Fruit fly (Drosophila melanogaster): ENCODE data around the gene Odj.
A peak's percentile ranks its signal among the peaks of the same experiment; 100 is the strongest.

The Odj gene

DNA sequence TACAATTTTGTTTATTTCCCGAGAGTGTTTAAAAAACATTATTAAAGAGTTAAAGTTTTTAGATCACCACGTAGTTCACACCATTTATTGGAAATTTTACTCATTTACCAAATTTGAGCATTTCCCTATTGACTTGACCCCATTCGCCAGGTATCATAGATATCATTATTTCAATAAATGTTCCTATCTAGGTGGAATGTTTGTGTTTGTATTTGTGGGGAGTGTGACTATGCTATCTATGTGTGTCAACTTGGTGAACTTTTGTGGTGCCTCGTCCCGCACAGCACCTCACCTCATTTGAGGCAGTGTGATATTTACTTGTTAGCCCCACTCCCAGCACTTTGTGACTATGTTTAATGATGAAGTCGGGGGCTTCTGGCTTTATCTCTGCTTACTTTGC, 19.6 kb upstream of the Odj start:
- no peak for TF ChIP-seq Nf-YA (GFP tag; IDR thresholded peaks at IDR 0.05)
- TF ChIP-seq D19A (tag; optimal IDR thresholded peaks at IDR 0.05): peak; percentile 15
- no peak for TF ChIP-seq cas (GFP tag; IDR thresholded peaks at IDR 0.05)
- peak; percentile 51 for TF ChIP-seq CG3407 (GFP tag; optimal IDR thresholded peaks at IDR 0.05)
- TF ChIP-seq wek (GFP tag; optimal IDR thresholded peaks at IDR 0.05): peak; percentile 66
- no peak for TF ChIP-seq Awh (GFP tag; IDR thresholded peaks at IDR 0.05)
- peak; percentile 50 for TF ChIP-seq PHDP (tag; optimal IDR thresholded peaks at IDR 0.05)
- peak; percentile 3 for TF ChIP-seq kah (GFP tag; optimal IDR thresholded peaks at IDR 0.05)
- TF ChIP-seq lab (GFP tag; optimal IDR thresholded peaks at IDR 0.05): peak; percentile 32
- TF ChIP-seq gem (tag; optimal IDR thresholded peaks at IDR 0.05): peak; percentile 40
- no peak for TF ChIP-seq CG11456 (GFP tag; IDR thresholded peaks at IDR 0.05)
- TF ChIP-seq so (GFP tag; IDR thresholded peaks at IDR 0.05): peak; percentile 22; the same call in 1 of the 3 replicates
- TF ChIP-seq eve (GFP tag; optimal IDR thresholded peaks at IDR 0.05): peak in 1 of 2 experiments; percentile 53
- peak; percentile 82 for TF ChIP-seq fd64A (GFP tag; optimal IDR thresholded peaks at IDR 0.05)
- TF ChIP-seq CG13424 (tag; optimal IDR thresholded peaks at IDR 0.05): peak; percentile 18
- no peak for TF ChIP-seq CG11085 (GFP tag; IDR thresholded peaks at IDR 0.05)
- peak; percentile 28 for TF ChIP-seq CG31365 (tag; optimal IDR thresholded peaks at IDR 0.05)
- peak; percentile 60 for TF ChIP-seq CG2875 (GFP tag; optimal IDR thresholded peaks at IDR 0.05)
- peak; percentile 16 for TF ChIP-seq gsb-n (tag; optimal IDR thresholded peaks at IDR 0.05)
- TF ChIP-seq CG8388 (GFP tag; optimal IDR thresholded peaks at IDR 0.05): peak; percentile 18
- TF ChIP-seq CG1602 (GFP tag; optimal IDR thresholded peaks at IDR 0.05): no peak
- peak; percentile 41 for TF ChIP-seq sqz (GFP tag; optimal IDR thresholded peaks at IDR 0.05)
- no peak for TF ChIP-seq CG10654 (GFP tag; optimal IDR thresholded peaks at IDR 0.05)
- TF ChIP-seq CG14710 (tag; optimal IDR thresholded peaks at IDR 0.05): peak; percentile 37
- TF ChIP-seq otp (GFP tag; IDR thresholded peaks at IDR 0.05): 0 out of 3 replicates have a peak, but pooled peaks have one; percentile 5
- TF ChIP-seq CG18262 (tag; optimal IDR thresholded peaks at IDR 0.05): peak; percentile 47
- TF ChIP-seq Hr51 (GFP tag; optimal IDR thresholded peaks at IDR 0.05): no peak
- TF ChIP-seq CoRest (tag; optimal IDR thresholded peaks at IDR 0.05): peak; percentile 11
- peak; percentile 56 for TF ChIP-seq HLHmδ (GFP tag; optimal IDR thresholded peaks at IDR 0.05)
- TF ChIP-seq CG10267 (tag; optimal IDR thresholded peaks at IDR 0.05): no peak
- TF ChIP-seq CG10209 (GFP tag; optimal IDR thresholded peaks at IDR 0.05): peak; percentile 23
- no peak for TF ChIP-seq dpn (GFP tag; optimal IDR thresholded peaks at IDR 0.05)
- TF ChIP-seq CG8281 (tag; optimal IDR thresholded peaks at IDR 0.05): peak; percentile 73
- peak; percentile 62 for TF ChIP-seq Asciz (GFP tag; optimal IDR thresholded peaks at IDR 0.05)
- TF ChIP-seq chm (GFP tag; IDR thresholded peaks at IDR 0.05): 0 out of 2 replicates have a peak, but pooled peaks have one; percentile 26
- TF ChIP-seq HHEX (GFP tag; optimal IDR thresholded peaks at IDR 0.05): peak; percentile 10
- TF ChIP-seq CG2202 (tag; optimal IDR thresholded peaks at IDR 0.05): peak; percentile 73
- peak; percentile 48 for TF ChIP-seq Blimp-1 (GFP tag; optimal IDR thresholded peaks at IDR 0.05)
- TF ChIP-seq CG10431 (GFP tag; optimal IDR thresholded peaks at IDR 0.05): peak; percentile 57
- peak; percentile 50 for TF ChIP-seq CG4707 (GFP tag; optimal IDR thresholded peaks at IDR 0.05)
- peak; percentile 16 for TF ChIP-seq CG2712 (tag; optimal IDR thresholded peaks at IDR 0.05)
- TF ChIP-seq knrl (GFP tag; IDR thresholded peaks at IDR 0.05; ENCODE audit: partially characterized antibody): no peak
- peak; percentile 9 for TF ChIP-seq CG7556 (GFP tag; optimal IDR thresholded peaks at IDR 0.05)
- peak; percentile 30 for TF ChIP-seq Hey (tag; optimal IDR thresholded peaks at IDR 0.05)
- TF ChIP-seq CG8290 (GFP tag; optimal IDR thresholded peaks at IDR 0.05): no peak
- TF ChIP-seq CG8290 (tag; optimal IDR thresholded peaks at IDR 0.05): peak in 1 of 2 experiments; percentile 34
- TF ChIP-seq NFAT (GFP tag; IDR thresholded peaks at IDR 0.05): no peak
- no peak for TF ChIP-seq Oaz (GFP tag; IDR thresholded peaks at IDR 0.05)
- TF ChIP-seq CG4328 (GFP tag; optimal IDR thresholded peaks at IDR 0.05): peak; percentile 28
- no peak for TF ChIP-seq CG11093 (GFP tag; IDR thresholded peaks at IDR 0.05)
